Worm (Caenorhabditis elegans) whole organism, L4 larva: ENCODE measurements around the gene F44G4.1.

ENCODE experiments used
- ceh-82 ChIP-seq: sonication (generic microtip); optimal IDR thresholded peaks from 2 replicates; lab custom pipeline; 2017; ENCODE audit warnings: missing biosample characterization, missing genetic modification characterization
- cey-2 ChIP-seq: sonication (generic microtip); optimal IDR thresholded peaks from 3 replicates; lab custom pipeline; 2017; ENCODE audit warnings: missing genetic modification characterization, mild to moderate bottlenecking, missing compliant biosample characterization, antibody characterized with exemption, borderline replicate concordance; ENCODE audit not compliant: insufficient read depth
- dpl-1 ChIP-seq: fragments of 150-350 bp; optimal IDR thresholded peaks from 2 replicates; lab custom pipeline; 2014; ENCODE audit warnings: missing biosample characterization, missing genetic modification reagents, missing genetic modification characterization
- fos-1 ChIP-seq: fragments of 150-350 bp; optimal IDR thresholded peaks from 2 replicates; lab custom pipeline; 2014; ENCODE audit warnings: missing biosample characterization, missing genetic modification characterization
- mep-1 ChIP-seq: fragments of 150-350 bp; sonication (generic microtip); optimal IDR thresholded peaks from 3 replicates; lab custom pipeline; 2014; ENCODE audit warnings: missing biosample characterization, missing genetic modification characterization
- nhr-25 ChIP-seq: sonication (generic microtip); optimal IDR thresholded peaks from 2 replicates; lab custom pipeline; 2017; ENCODE audit warnings: missing genetic modification characterization, mild to moderate bottlenecking, missing compliant biosample characterization, antibody characterized with exemption, moderate library complexity, borderline replicate concordance; ENCODE audit not compliant: insufficient read depth
- nhr-28 ChIP-seq: fragments of 150-350 bp; optimal IDR thresholded peaks from 2 replicates; lab custom pipeline; 2014; ENCODE audit warnings: missing biosample characterization, missing genetic modification characterization

DNA sequence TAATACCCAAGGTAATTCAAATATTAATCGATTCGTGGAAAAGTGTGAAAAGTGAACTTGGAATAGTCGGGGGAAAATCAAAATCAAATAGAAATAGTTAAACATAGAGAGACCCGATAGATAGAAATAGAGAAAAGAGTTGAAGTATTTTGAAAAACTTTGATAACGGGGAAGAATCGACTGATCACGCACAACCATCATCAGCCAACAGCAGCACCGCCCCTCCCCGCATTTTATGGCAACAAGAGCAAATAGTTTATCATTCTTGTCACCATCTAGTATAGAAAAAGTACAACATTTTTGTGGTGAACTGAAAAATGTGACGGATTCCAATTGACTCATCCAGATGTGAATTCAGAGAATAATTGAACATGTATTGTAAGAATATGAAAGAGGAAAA, 2.8 kb upstream of the F44G4.1 start:
- TF ChIP-seq cey-2 (tag; lab: Kevin White, UChicago) (no peak), fos-1 (tag; lab: Kevin White, UChicago) (no peak), nhr-28 (tag; lab: Kevin White, UChicago) (peak; percentile 72), ceh-82 (tag; lab: Kevin White, UChicago) (no peak), mep-1 (tag; lab: Kevin White, UChicago) (no peak), nhr-25 (tag; lab: Kevin White, UChicago) (no peak), dpl-1 (no peak)
